Worm (Caenorhabditis elegans): ENCODE data around the gene cyp-35C1.

ce11 chrV:13946385-13947019 lies 48.2 kb upstream of the cyp-35C1 start, which contains the start of the genes srx-10 and clec-226:
- TF ChIP-seq lin-11 (tag; optimal IDR thresholded peaks at IDR 0.05) (no peak), nhr-12 (tag; optimal IDR thresholded peaks at IDR 0.05) (no peak), ama-1 (optimal IDR thresholded peaks at IDR 0.05) (no peak), R02D3.7 (tag; optimal IDR thresholded peaks at IDR 0.05) (no peak), unc-55 (GFP tag; optimal IDR thresholded peaks at IDR 0.05) (no peak)

Measured in whole organism, L2 larva.